Worm (Caenorhabditis elegans) whole organism, midembryonic: Measurements from ENCODE around the gene T05A7.1.

Source experiments
- T22C8.4 ChIP-seq: fragments of 200-800 bp; sonication (Bioruptor generic); IDR thresholded peaks from 2 replicates; pipeline ENCODE4 v1.3.6; 2022; ENCODE audit warnings: missing genetic modification characterization, missing compliant biosample characterization
- cog-1 ChIP-seq: sonication (generic microtip); optimal IDR thresholded peaks from 2 replicates; lab custom pipeline; 2016; ENCODE audit warnings: missing genetic modification characterization, missing compliant biosample characterization
- flt-1 ChIP-seq: fragments of 200-800 bp; sonication (Bioruptor generic); IDR thresholded peaks from 2 replicates; pipeline ENCODE4 v1.3.6; 2022; ENCODE audit warnings: missing genetic modification characterization, missing compliant biosample characterization
- klf-2 ChIP-seq: fragments of 200-800 bp; sonication (Bioruptor generic); conservative IDR thresholded peaks from 2 replicates; pipeline ENCODE4 v1.3.6; 2022; ENCODE audit warnings: missing genetic modification reagents, missing genetic modification characterization, missing compliant biosample characterization
- med-1 ChIP-seq: sonication (generic microtip); optimal IDR thresholded peaks from 2 replicates; lab custom pipeline; 2017; ENCODE audit warnings: missing genetic modification characterization, mild to moderate bottlenecking, missing compliant biosample characterization, antibody characterized with exemption, missing genetic modification reagents; ENCODE audit not compliant: insufficient read depth
- ref-1 ChIP-seq: fragments of 200-800 bp; sonication (Bioruptor generic); conservative IDR thresholded peaks from 2 replicates; pipeline ENCODE4 v1.3.6; 2022; ENCODE audit warnings: missing genetic modification reagents, missing genetic modification characterization, missing compliant biosample characterization
- tab-1 ChIP-seq: fragments of 200-800 bp; sonication (Bioruptor generic); IDR thresholded peaks from 2 replicates; pipeline ENCODE4 v1.3.6; 2022; ENCODE audit warnings: missing genetic modification characterization, missing compliant biosample characterization
- ztf-23 ChIP-seq: fragments of 200-800 bp; sonication (Bioruptor generic); IDR thresholded peaks from 2 replicates; pipeline ENCODE4 v1.3.6; 2022; ENCODE audit warnings: missing genetic modification reagents, missing genetic modification characterization, missing compliant biosample characterization
- ztf-29 ChIP-seq: fragments of 200-800 bp; sonication (Bioruptor generic); IDR thresholded peaks from 2 replicates; pipeline ENCODE4 v1.3.6; 2022; ENCODE audit warnings: missing genetic modification reagents, missing genetic modification characterization, missing compliant biosample characterization

ce11 chrII:4665359-4665758, 12.7 kb upstream of the T05A7.1 start, which contains the start of gene T05A7.11:
- TF ChIP-seq tab-1 (GFP tag; lab: Robert Waterston, UW) (no peak), med-1 (GFP tag; lab: Kevin White, UChicago) (no peak), klf-2 (GFP tag; lab: Robert Waterston, UW) (no peak), ref-1 (GFP tag; lab: Robert Waterston, UW) (no peak), ztf-29 (GFP tag; lab: Robert Waterston, UW) (no peak), flt-1 (GFP tag; lab: Robert Waterston, UW) (no peak), T22C8.4 (GFP tag; lab: Robert Waterston, UW) (no peak), cog-1 (no peak), ztf-23 (GFP tag; lab: Robert Waterston, UW) (no peak)
